Fruit fly (Drosophila melanogaster) whole organism, embryonic: Measurements from ENCODE around the gene CG33687.

Experiments used
- B-H2 ChIP-seq: fragments of 200-800 bp; sonication (Bioruptor generic); optimal IDR thresholded peaks from 2 replicates; lab custom pipeline; 2018; ENCODE audit warnings: missing biosample characterization, mild to moderate bottlenecking, missing genetic modification characterization
- Bdp1 ChIP-seq: fragments of 200-800 bp; sonication (Bioruptor generic); optimal IDR thresholded peaks from 3 replicates; lab custom pipeline; 2016; ENCODE audit warnings: missing biosample characterization, missing genetic modification characterization
- CG11085 ChIP-seq: fragments of 200-800 bp; sonication (Bioruptor generic); IDR thresholded peaks from 2 replicates; pipeline ENCODE4 v1.3.6; 2022; ENCODE audit warnings: missing biosample characterization, missing genetic modification characterization
- CG11398 ChIP-seq: fragments of 200-800 bp; sonication (Bioruptor generic); optimal IDR thresholded peaks from 2 replicates; lab custom pipeline; 2016; ENCODE audit warnings: missing biosample characterization, missing genetic modification characterization
- CG11560 ChIP-seq: fragments of 200-800 bp; sonication (Bioruptor generic); IDR thresholded peaks from 3 replicates; pipeline ENCODE4 v1.3.6; 2022; ENCODE audit warnings: missing biosample characterization, missing genetic modification characterization
- CG11723 ChIP-seq: fragments of 200-800 bp; sonication (Bioruptor generic); optimal IDR thresholded peaks from 2 replicates; lab custom pipeline; 2017; ENCODE audit warnings: missing biosample characterization, mild to moderate bottlenecking, missing genetic modification characterization
- CG12219 ChIP-seq: fragments of 200-800 bp; sonication (Bioruptor generic); optimal IDR thresholded peaks from 3 replicates; lab custom pipeline; 2018; ENCODE audit warnings: missing biosample characterization, mild to moderate bottlenecking, missing genetic modification characterization
- CG14441 ChIP-seq: fragments of 200-800 bp; sonication (Bioruptor generic); IDR thresholded peaks from 2 replicates; pipeline ENCODE4 v1.3.6; 2022; ENCODE audit warnings: missing biosample characterization, missing genetic modification characterization
- CG17186 ChIP-seq: fragments of 200-800 bp; sonication (Bioruptor generic); optimal IDR thresholded peaks from 3 replicates; lab custom pipeline; 2017; ENCODE audit warnings: missing biosample characterization, missing genetic modification reagents, missing genetic modification characterization
- CG17328 ChIP-seq: fragments of 200-800 bp; sonication (Bioruptor generic); IDR thresholded peaks from 2 replicates; pipeline ENCODE4 v1.3.6; 2022; ENCODE audit warnings: missing biosample characterization, missing genetic modification characterization
- CG17912 ChIP-seq: fragments of 200-800 bp; sonication (Bioruptor generic); optimal IDR thresholded peaks from 2 replicates; lab custom pipeline; 2018; ENCODE audit warnings: missing biosample characterization, mild to moderate bottlenecking, missing genetic modification characterization
- CG2678 ChIP-seq: fragments of 200-800 bp; sonication (Bioruptor generic); optimal IDR thresholded peaks from 3 replicates; lab custom pipeline; 2019; ENCODE audit warnings: missing biosample characterization, mild to moderate bottlenecking, missing genetic modification characterization, moderate library complexity
- CG31224 ChIP-seq: fragments of 200-800 bp; sonication (Bioruptor generic); IDR thresholded peaks from 2 replicates; pipeline ENCODE4 v1.3.6; 2022; ENCODE audit warnings: missing biosample characterization, missing genetic modification characterization
- CG3281 ChIP-seq: fragments of 200-800 bp; sonication (Bioruptor generic); optimal IDR thresholded peaks from 3 replicates; lab custom pipeline; 2017; ENCODE audit warnings: missing biosample characterization, mild to moderate bottlenecking, missing genetic modification characterization
- CG4328 ChIP-seq: fragments of 200-800 bp; sonication (Bioruptor generic); optimal IDR thresholded peaks from 3 replicates; lab custom pipeline; 2017; ENCODE audit warnings: missing biosample characterization, missing genetic modification reagents, missing genetic modification characterization
- CG4730 ChIP-seq: fragments of 200-800 bp; sonication (Bioruptor generic); IDR thresholded peaks from 2 replicates; pipeline ENCODE4 v1.3.6; 2022; ENCODE audit warnings: missing biosample characterization, missing genetic modification characterization
- CG6654 ChIP-seq: fragments of 200-800 bp; sonication (Bioruptor generic); optimal IDR thresholded peaks from 2 replicates; lab custom pipeline; 2017; ENCODE audit warnings: missing biosample characterization, mild to moderate bottlenecking, missing genetic modification characterization
- CG8388 ChIP-seq: fragments of 200-800 bp; sonication (Bioruptor generic); optimal IDR thresholded peaks from 2 replicates; lab custom pipeline; 2019; ENCODE audit warnings: missing biosample characterization, mild to moderate bottlenecking, missing genetic modification characterization, moderate library complexity
- CG9215 ChIP-seq: fragments of 200-800 bp; sonication (Bioruptor generic); IDR thresholded peaks from 2 replicates; pipeline ENCODE4 v1.3.6; 2022; ENCODE audit warnings: missing biosample characterization, missing genetic modification characterization
- CG9437 ChIP-seq: fragments of 200-800 bp; sonication (Bioruptor generic); optimal IDR thresholded peaks from 2 replicates; lab custom pipeline; 2018; ENCODE audit warnings: missing biosample characterization, mild to moderate bottlenecking, missing genetic modification characterization
- CkIIα-i1 ChIP-seq: fragments of 200-800 bp; sonication (Bioruptor generic); IDR thresholded peaks from 2 replicates; pipeline ENCODE4 v1.3.6; 2022; ENCODE audit warnings: missing biosample characterization, missing genetic modification characterization
- CoRest ChIP-seq: fragments of 200-800 bp; sonication (Bioruptor generic); optimal IDR thresholded peaks from 3 replicates; lab custom pipeline; 2018; ENCODE audit warnings: missing biosample characterization, mild to moderate bottlenecking, missing genetic modification characterization, moderate library complexity
- D19B ChIP-seq: fragments of 200-800 bp; sonication (Bioruptor generic); optimal IDR thresholded peaks from 2 replicates; lab custom pipeline; 2017; ENCODE audit warnings: missing biosample characterization, mild to moderate bottlenecking, missing genetic modification characterization
- Doc2 ChIP-seq: fragments of 200-800 bp; sonication (Bioruptor generic); IDR thresholded peaks from 2 replicates; pipeline ENCODE4 v1.3.6; 2022; ENCODE audit warnings: missing biosample characterization, missing genetic modification characterization
- E2f1 ChIP-seq: fragments of 200-800 bp; sonication (Bioruptor generic); IDR thresholded peaks from 2 replicates; pipeline ENCODE4 v1.3.6; 2022; ENCODE audit warnings: missing biosample characterization, missing genetic modification characterization
- HmgD ChIP-seq: fragments of 200-800 bp; sonication (Bioruptor generic); optimal IDR thresholded peaks from 3 replicates; lab custom pipeline; 2016; ENCODE audit warnings: missing biosample characterization, missing genetic modification characterization
- Hmr ChIP-seq: fragments of 200-800 bp; sonication (Bioruptor generic); optimal IDR thresholded peaks from 3 replicates; lab custom pipeline; 2017; ENCODE audit warnings: mild to moderate bottlenecking, missing biosample characterization, missing genetic modification reagents, missing genetic modification characterization
- Hr39 ChIP-seq: fragments of >200 bp; optimal IDR thresholded peaks from 2 replicates; lab custom pipeline; 2017
- NFAT ChIP-seq: fragments of 200-800 bp; sonication (Bioruptor generic); IDR thresholded peaks from 2 replicates; pipeline ENCODE4 v1.3.6; 2022; ENCODE audit warnings: missing biosample characterization, missing genetic modification characterization
- Pdp1 ChIP-seq, 2 experiments: fragments of 200-800 bp; sonication (Bioruptor generic); optimal IDR thresholded peaks; 3 replicates each; lab custom pipeline; 2016; ENCODE audit warnings: missing biosample characterization in 2 of 2, missing genetic modification characterization in 2 of 2, mild to moderate bottlenecking in 1 of 2, moderate library complexity in 1 of 2
- ase ChIP-seq: fragments of 200-800 bp; sonication (Bioruptor generic); IDR thresholded peaks from 3 replicates; pipeline ENCODE4 v1.3.6; 2022; ENCODE audit warnings: missing biosample characterization, missing genetic modification characterization
- ato ChIP-seq: fragments of 200-800 bp; sonication (Bioruptor generic); IDR thresholded peaks from 2 replicates; pipeline ENCODE4 v1.3.6; 2022; ENCODE audit warnings: missing biosample characterization, missing genetic modification characterization; ENCODE audit not compliant: partially characterized antibody
- caup ChIP-seq: fragments of 200-800 bp; sonication (Bioruptor generic); optimal IDR thresholded peaks from 3 replicates; lab custom pipeline; 2017; ENCODE audit warnings: missing biosample characterization, mild to moderate bottlenecking, missing genetic modification characterization, moderate library complexity; ENCODE audit not compliant: severe bottlenecking
- da ChIP-seq: fragments of 200-800 bp; sonication (Bioruptor generic); optimal IDR thresholded peaks from 2 replicates; lab custom pipeline; 2016; ENCODE audit warnings: missing biosample characterization, missing genetic modification characterization
- ewg ChIP-seq: fragments of 200-800 bp; sonication (Bioruptor generic); optimal IDR thresholded peaks from 3 replicates; lab custom pipeline; 2017; ENCODE audit warnings: mild to moderate bottlenecking, missing biosample characterization, missing genetic modification reagents, missing genetic modification characterization
- gsb ChIP-seq: fragments of 200-800 bp; sonication (Bioruptor generic); IDR thresholded peaks from 2 replicates; pipeline ENCODE4 v1.3.6; 2022; ENCODE audit warnings: missing biosample characterization, missing genetic modification characterization
- h ChIP-seq: fragments of >200 bp; optimal IDR thresholded peaks from 2 replicates; lab custom pipeline; 2017
- hb ChIP-seq: fragments of 200-800 bp; sonication (Bioruptor generic); IDR thresholded peaks from 3 replicates; pipeline ENCODE4 v1.3.6; 2022; ENCODE audit warnings: missing biosample characterization, missing genetic modification characterization; ENCODE audit not compliant: partially characterized antibody
- hbn ChIP-seq: fragments of 200-800 bp; sonication (Bioruptor generic); IDR thresholded peaks from 2 replicates; pipeline ENCODE4 v1.3.6; 2022; ENCODE audit warnings: missing biosample characterization, missing genetic modification characterization; ENCODE audit not compliant: partially characterized antibody
- her ChIP-seq: fragments of 200-800 bp; sonication (Bioruptor generic); optimal IDR thresholded peaks from 2 replicates; lab custom pipeline; 2016; ENCODE audit warnings: missing biosample characterization, missing genetic modification characterization
- hkb ChIP-seq, 2 experiments: fragments of 200-800 bp in 1 of 2; fragments of >200 bp in 1 of 2; sonication (Bioruptor generic) in 1 of 2; IDR thresholded peaks in 1 of 2; optimal IDR thresholded peaks in 1 of 2; 2 replicates each; pipeline versions ENCODE4 v1.3.6 to Lab custom; 2017 to 2022; ENCODE audit warnings: missing biosample characterization in 1 of 2, missing genetic modification characterization in 1 of 2
- jumu ChIP-seq: fragments of 200-800 bp; sonication (Bioruptor generic); optimal IDR thresholded peaks from 3 replicates; lab custom pipeline; 2016; ENCODE audit warnings: missing biosample characterization, missing genetic modification characterization
- nom ChIP-seq: fragments of 200-800 bp; sonication (Bioruptor generic); optimal IDR thresholded peaks from 2 replicates; lab custom pipeline; 2017; ENCODE audit warnings: missing biosample characterization, missing genetic modification characterization, mild to moderate bottlenecking, moderate library complexity, missing genetic modification reagents
- odd ChIP-seq: fragments of 200-800 bp; sonication (Bioruptor generic); optimal IDR thresholded peaks from 2 replicates; lab custom pipeline; 2017; ENCODE audit warnings: missing biosample characterization, mild to moderate bottlenecking, missing genetic modification characterization
- onecut ChIP-seq: fragments of 200-800 bp; sonication (Bioruptor generic); IDR thresholded peaks from 2 replicates; pipeline ENCODE4 v1.3.6; 2022; ENCODE audit warnings: missing biosample characterization, missing genetic modification characterization
- pb ChIP-seq: fragments of 200-800 bp; sonication (Bioruptor generic); optimal IDR thresholded peaks from 3 replicates; lab custom pipeline; 2016; ENCODE audit warnings: missing biosample characterization, missing genetic modification characterization
- peb ChIP-seq: fragments of 200-800 bp; sonication (Bioruptor generic); IDR thresholded peaks from 2 replicates; pipeline ENCODE4 v1.3.6; 2022; ENCODE audit warnings: missing biosample characterization, missing genetic modification characterization
- sens ChIP-seq: fragments of 200-800 bp; sonication (Bioruptor generic); peaks from one replicate; lab custom pipeline; 2016; ENCODE audit warnings: missing biosample characterization, missing genetic modification characterization
- seq ChIP-seq: fragments of 200-800 bp; sonication (Bioruptor generic); IDR thresholded peaks from 2 replicates; pipeline ENCODE4 v1.3.6; 2022; ENCODE audit warnings: missing biosample characterization, missing genetic modification characterization
- sob ChIP-seq: fragments of 200-800 bp; sonication (Bioruptor generic); IDR thresholded peaks from 2 replicates; pipeline ENCODE4 v1.3.6; 2022; ENCODE audit warnings: missing biosample characterization, missing genetic modification characterization
- stc ChIP-seq: fragments of 200-800 bp; sonication (Bioruptor generic); IDR thresholded peaks from 2 replicates; pipeline ENCODE4 v1.3.6; 2022; ENCODE audit warnings: missing biosample characterization, missing genetic modification characterization
- zf30C ChIP-seq: fragments of 200-800 bp; sonication (Bioruptor generic); optimal IDR thresholded peaks from 3 replicates; lab custom pipeline; 2018; ENCODE audit warnings: missing biosample characterization, mild to moderate bottlenecking, missing genetic modification characterization

Gene CG33687

DNA sequence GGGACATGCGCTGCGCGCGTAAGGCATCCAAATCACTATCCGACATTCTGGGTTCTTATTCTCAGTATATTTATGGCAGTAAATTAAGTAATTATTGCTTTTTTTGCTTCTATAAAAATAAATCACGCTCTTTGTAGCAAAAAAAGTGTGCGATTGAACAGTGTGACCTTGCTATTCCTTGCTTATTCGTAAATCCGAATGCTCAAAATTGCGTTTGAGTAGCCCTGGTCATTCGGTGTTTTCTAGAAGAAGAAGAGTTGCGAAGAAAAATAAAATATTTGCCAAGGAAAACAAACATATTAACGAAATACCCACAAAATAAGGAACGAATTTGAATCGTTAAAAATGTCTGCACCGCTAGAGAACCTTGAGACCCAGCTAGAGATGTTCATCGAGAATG is 34.2 kb downstream of the CG33687 start, which contains the start of the genes PDCD-5 and MED10 (continued):
- no peak for TF ChIP-seq CG9437 (GFP tag; lab: Kevin White, UChicago)
- no peak for TF ChIP-seq pb (GFP tag; lab: Kevin White, UChicago)
- TF ChIP-seq hb (GFP tag; lab: Robert Waterston, UW), result no peak
- TF ChIP-seq h (lab: Kevin White, UChicago), result no peak
- peak; percentile 51 for TF ChIP-seq nom (GFP tag; lab: Kevin White, UChicago)
- TF ChIP-seq CG8388 (GFP tag; lab: Kevin White, UChicago), result no peak
- TF ChIP-seq seq (GFP tag; lab: Robert Waterston, UW), result no peak
- no peak for TF ChIP-seq ato (GFP tag; lab: Robert Waterston, UW)
- no peak for TF ChIP-seq gsb
- peak; percentile 44; the same call in 1 of the 2 replicates for TF ChIP-seq sob (GFP tag; lab: Robert Waterston, UW)
- TF ChIP-seq onecut, result no peak
- TF ChIP-seq CG9215, result no peak
- peak; percentile 84 for TF ChIP-seq sens (GFP tag; lab: Kevin White, UChicago)
- TF ChIP-seq CkIIα-i1 (GFP tag; lab: Robert Waterston, UW), result no peak
- TF ChIP-seq CG4328 (GFP tag; lab: Kevin White, UChicago), result no peak
- no peak for TF ChIP-seq CG12219
- TF ChIP-seq caup (GFP tag; lab: Kevin White, UChicago), result no peak
- no peak for TF ChIP-seq CG14441 (GFP tag; lab: Robert Waterston, UW)
- TF ChIP-seq CG11085 (GFP tag; lab: Robert Waterston, UW), result no peak
- TF ChIP-seq hbn (GFP tag; lab: Robert Waterston, UW), result no peak; the same call in 1 of the 2 replicates
- peak in 1 of 2 experiments; percentile 56 for TF ChIP-seq Pdp1 (GFP tag; optimal IDR thresholded peaks at IDR 0.05; lab: Kevin White, UChicago)
- TF ChIP-seq B-H2 (GFP tag; lab: Kevin White, UChicago), result no peak
- no peak for TF ChIP-seq CG2678
- peak; percentile 55 for TF ChIP-seq CG17912 (GFP tag; lab: Kevin White, UChicago)
- no peak for TF ChIP-seq CG17328 (GFP tag; lab: Robert Waterston, UW)
- TF ChIP-seq Bdp1 (GFP tag; lab: Kevin White, UChicago), result no peak
- TF ChIP-seq CG3281 (GFP tag; lab: Kevin White, UChicago), result peak; percentile 72
- no peak for TF ChIP-seq CG31224
- TF ChIP-seq CG11398 (GFP tag; lab: Kevin White, UChicago), result no peak
- TF ChIP-seq ase (GFP tag; lab: Robert Waterston, UW), result no peak
- TF ChIP-seq her (GFP tag; lab: Kevin White, UChicago), result peak; percentile 100
- no peak for TF ChIP-seq jumu (GFP tag; lab: Kevin White, UChicago)
- TF ChIP-seq stc (GFP tag; lab: Robert Waterston, UW), result no peak
- TF ChIP-seq E2f1 (GFP tag; lab: Robert Waterston, UW), result no peak
- TF ChIP-seq NFAT (GFP tag; lab: Robert Waterston, UW), result no peak
- TF ChIP-seq CG4730 (GFP tag; lab: Robert Waterston, UW), result no peak
- TF ChIP-seq HmgD (GFP tag; lab: Kevin White, UChicago), result peak; percentile 35
- TF ChIP-seq ewg, result no peak
- no peak for TF ChIP-seq Doc2 (GFP tag; lab: Robert Waterston, UW)
- TF ChIP-seq CG6654, result no peak
- no peak for TF ChIP-seq CG11723
- TF ChIP-seq da (GFP tag; lab: Kevin White, UChicago), result no peak
- TF ChIP-seq odd (GFP tag; lab: Kevin White, UChicago), result no peak
- peak; percentile 62 for TF ChIP-seq CG17186 (GFP tag; lab: Kevin White, UChicago)
- no peak for TF ChIP-seq hkb (optimal IDR thresholded peaks at IDR 0.05; lab: Kevin White, UChicago)
- TF ChIP-seq hkb (GFP tag; IDR thresholded peaks at IDR 0.05; lab: Robert Waterston, UW), result no peak
- no peak for TF ChIP-seq peb (GFP tag; lab: Robert Waterston, UW)
- TF ChIP-seq Hmr (GFP tag; lab: Kevin White, UChicago), result no peak
- TF ChIP-seq CG11560 (tag; lab: Robert Waterston, UW), result peak; percentile 90
- no peak for TF ChIP-seq zf30C (GFP tag; lab: Kevin White, UChicago)
- TF ChIP-seq D19B, result no peak
- TF ChIP-seq Hr39, result no peak
- peak; percentile 47 for TF ChIP-seq CoRest (tag; lab: Kevin White, UChicago)
